Fruit fly (Drosophila melanogaster) whole organism: ENCODE data around the gene CG6012.

Experiments used
- CG8478 ChIP-seq: fragments of >200 bp; optimal IDR thresholded peaks from 2 replicates; lab custom pipeline; 2018; ENCODE audit warnings: inconsistent platforms
- Dll ChIP-seq: fragments of >200 bp; optimal IDR thresholded peaks from 2 replicates; lab custom pipeline; 2017
- EcR ChIP-seq, 2 experiments: fragments of >200 bp; optimal IDR thresholded peaks; 2 replicates each; lab custom pipeline; 2017; ENCODE audit warnings: missing biosample characterization in 2 of 2, missing genetic modification characterization in 2 of 2, missing genetic modification reagents in 2 of 2
- pan ChIP-seq: fragments of >200 bp; optimal IDR thresholded peaks from 2 replicates; lab custom pipeline; 2017
- psq ChIP-seq: fragments of >200 bp; optimal IDR thresholded peaks from 2 replicates; lab custom pipeline; 2017
- usp ChIP-seq: fragments of >200 bp; optimal IDR thresholded peaks from 2 replicates; lab custom pipeline; 2017; ENCODE audit warnings: missing biosample characterization, missing genetic modification characterization, mixed read lengths

DNA sequence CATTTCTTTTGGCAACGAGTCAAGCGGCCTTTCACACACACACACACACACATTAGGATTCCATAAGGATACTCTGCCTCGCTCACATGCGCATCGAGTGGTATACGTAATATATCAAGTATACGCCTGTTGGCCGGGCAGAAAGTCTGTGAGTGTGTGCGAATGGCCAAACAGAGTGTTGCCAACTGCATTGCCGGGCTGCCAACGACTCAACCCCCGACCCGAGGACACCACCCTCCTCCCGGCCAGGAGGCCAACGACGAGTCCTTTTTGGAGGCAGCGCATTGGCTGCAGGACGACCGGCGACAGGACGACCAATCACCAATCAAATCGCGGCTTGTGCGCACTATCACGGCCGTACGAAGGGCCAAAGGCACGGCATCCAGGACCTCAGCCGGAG, 16.4 kb upstream of the CG6012 start:
- TF ChIP-seq CG8478 (lab: Kevin White, UChicago) (no peak), Dll (no peak), usp (GFP tag; lab: Kevin White, UChicago) (no peak), EcR (GFP tag; optimal IDR thresholded peaks at IDR 0.05; lab: Kevin White, UChicago) (no peak), pan (no peak), psq (lab: Kevin White, UChicago) (no peak)
